Fruit fly (Drosophila melanogaster) whole organism, prepupa: ENCODE data around the gene raskol.

Experiments used
- CG10631 ChIP-seq: fragments of 200-800 bp; sonication (Bioruptor generic); optimal IDR thresholded peaks from 2 replicates; lab custom pipeline; 2016; ENCODE audit warnings: missing biosample characterization, missing genetic modification characterization
- CG11762 ChIP-seq: fragments of 200-800 bp; sonication (Bioruptor generic); optimal IDR thresholded peaks from 3 replicates; lab custom pipeline; 2016; ENCODE audit warnings: missing biosample characterization, missing genetic modification characterization; ENCODE audit not compliant: insufficient read depth
- CG31627 ChIP-seq: fragments of 200-800 bp; sonication (Bioruptor generic); optimal IDR thresholded peaks from 3 replicates; lab custom pipeline; 2016; ENCODE audit warnings: missing biosample characterization, missing genetic modification characterization
- CG34406 ChIP-seq: fragments of 200-800 bp; sonication (Bioruptor generic); optimal IDR thresholded peaks from 3 replicates; lab custom pipeline; 2016; ENCODE audit warnings: missing biosample characterization, missing genetic modification characterization
- CG6276 ChIP-seq: fragments of 200-800 bp; sonication (Bioruptor generic); optimal IDR thresholded peaks from 2 replicates; lab custom pipeline; 2017; ENCODE audit warnings: missing biosample characterization, mild to moderate bottlenecking, missing genetic modification characterization
- CG6792 ChIP-seq: fragments of 200-800 bp; sonication (Bioruptor generic); optimal IDR thresholded peaks from 3 replicates; lab custom pipeline; 2016; ENCODE audit warnings: missing biosample characterization, missing genetic modification characterization
- CG6808 ChIP-seq: fragments of 200-800 bp; sonication (Bioruptor generic); optimal IDR thresholded peaks from 3 replicates; lab custom pipeline; 2017; ENCODE audit warnings: missing biosample characterization, missing genetic modification characterization, mild to moderate bottlenecking, moderate library complexity, missing genetic modification reagents
- CG8119 ChIP-seq: fragments of 200-800 bp; sonication (Bioruptor generic); IDR thresholded peaks from 3 replicates; pipeline ENCODE4 v1.3.6; 2022; ENCODE audit warnings: missing biosample characterization, missing genetic modification characterization
- CG8319 ChIP-seq: fragments of 200-800 bp; sonication (Bioruptor generic); optimal IDR thresholded peaks from 3 replicates; lab custom pipeline; 2016; ENCODE audit warnings: missing biosample characterization, missing genetic modification characterization
- CG8632 ChIP-seq: fragments of 200-800 bp; sonication (Bioruptor generic); optimal IDR thresholded peaks from 3 replicates; lab custom pipeline; 2016; ENCODE audit warnings: missing biosample characterization, missing genetic modification characterization
- Eip75B ChIP-seq: fragments of 200-800 bp; sonication (Bioruptor generic); optimal IDR thresholded peaks from 3 replicates; lab custom pipeline; 2016; ENCODE audit warnings: missing biosample characterization, missing genetic modification characterization
- Eip78C ChIP-seq: fragments of 200-800 bp; sonication (Bioruptor generic); peaks from one replicate; lab custom pipeline; 2016; ENCODE audit warnings: missing biosample characterization, missing genetic modification characterization
- Eip93F ChIP-seq: fragments of 200-800 bp; sonication (Bioruptor generic); optimal IDR thresholded peaks from 2 replicates; lab custom pipeline; 2016; ENCODE audit warnings: missing biosample characterization, mild to moderate bottlenecking, missing genetic modification characterization
- Ets96B ChIP-seq: fragments of 200-800 bp; optimal IDR thresholded peaks from 2 replicates; lab custom pipeline; 2019; ENCODE audit warnings: missing biosample characterization, mild to moderate bottlenecking, missing genetic modification characterization, moderate library complexity
- Gug ChIP-seq: fragments of 200-800 bp; sonication (Bioruptor generic); IDR thresholded peaks from 2 replicates; pipeline ENCODE4 v1.3.6; 2022; ENCODE audit warnings: missing biosample characterization, missing genetic modification characterization
- Hr39 ChIP-seq: fragments of 200-800 bp; sonication (Bioruptor generic); optimal IDR thresholded peaks from 2 replicates; lab custom pipeline; 2016; ENCODE audit warnings: missing biosample characterization, missing genetic modification characterization
- Sox15 ChIP-seq: fragments of 200-800 bp; sonication (Bioruptor generic); optimal IDR thresholded peaks from 3 replicates; lab custom pipeline; 2016; ENCODE audit warnings: missing biosample characterization, missing genetic modification characterization
- cyc ChIP-seq: fragments of 200-800 bp; sonication (Bioruptor generic); optimal IDR thresholded peaks from 3 replicates; lab custom pipeline; 2016; ENCODE audit warnings: missing biosample characterization, missing genetic modification characterization
- eg ChIP-seq: fragments of 200-800 bp; sonication (Bioruptor generic); IDR thresholded peaks from 3 replicates; pipeline ENCODE4 v1.3.6; 2022; ENCODE audit warnings: missing biosample characterization, missing genetic modification characterization
- esn ChIP-seq: fragments of 200-800 bp; sonication (Bioruptor generic); optimal IDR thresholded peaks from 2 replicates; lab custom pipeline; 2016; ENCODE audit warnings: missing biosample characterization, mild to moderate bottlenecking, missing genetic modification characterization, moderate library complexity
- fd59A ChIP-seq: fragments of 200-800 bp; sonication (Bioruptor generic); optimal IDR thresholded peaks from 2 replicates; lab custom pipeline; 2017; ENCODE audit warnings: missing biosample characterization, mild to moderate bottlenecking, missing genetic modification characterization, missing genetic modification reagents
- fkh ChIP-seq: fragments of 200-800 bp; sonication (Bioruptor generic); optimal IDR thresholded peaks from 3 replicates; lab custom pipeline; 2017; ENCODE audit warnings: missing biosample characterization, mild to moderate bottlenecking, missing genetic modification characterization, moderate library complexity
- salr ChIP-seq, 2 experiments: fragments of 200-800 bp; sonication (Bioruptor generic); optimal IDR thresholded peaks; 3 replicates each; lab custom pipeline; 2016 to 2018; ENCODE audit warnings: missing biosample characterization in 2 of 2, missing genetic modification characterization in 2 of 2, mild to moderate bottlenecking in 1 of 2
- svp ChIP-seq: fragments of 200-800 bp; sonication (Bioruptor generic); peaks from one replicate; lab custom pipeline; 2016; ENCODE audit warnings: missing biosample characterization, missing genetic modification characterization

raskol gene

dm6 chrX:17799070-17799802 is 89.3 kb downstream of the raskol start:
- TF ChIP-seq Eip93F = no peak
- no peak for TF ChIP-seq CG34406
- TF ChIP-seq fkh (GFP tag; lab: Kevin White, UChicago) = no peak
- TF ChIP-seq CG10631 (GFP tag; lab: Kevin White, UChicago) = no peak
- TF ChIP-seq Eip78C = peak; percentile 8
- TF ChIP-seq svp (GFP tag; lab: Kevin White, UChicago) = peak; percentile 3
- TF ChIP-seq CG6276 (GFP tag; lab: Kevin White, UChicago) = no peak
- no peak for TF ChIP-seq cyc (GFP tag; lab: Kevin White, UChicago)
- TF ChIP-seq Sox15 = no peak
- TF ChIP-seq CG8119 (GFP tag; lab: Robert Waterston, UW) = no peak

- TF ChIP-seq CG8632 (GFP tag; lab: Kevin White, UChicago) = no peak
- no peak for TF ChIP-seq CG31627
- TF ChIP-seq CG6276 (GFP tag; lab: Kevin White, UChicago) = no peak
- no peak for TF ChIP-seq svp (GFP tag; lab: Kevin White, UChicago)
- no peak for TF ChIP-seq esn (GFP tag; lab: Kevin White, UChicago)
- TF ChIP-seq CG11762 = no peak
- TF ChIP-seq Hr39 (GFP tag; lab: Kevin White, UChicago) = no peak
- no peak for TF ChIP-seq fd59A
- no peak for TF ChIP-seq fkh (GFP tag; lab: Kevin White, UChicago)
- no peak for TF ChIP-seq Eip93F
- no peak for TF ChIP-seq CG8319
- no peak for TF ChIP-seq eg (GFP tag; lab: Robert Waterston, UW)
- no peak for TF ChIP-seq Eip75B
- no peak for TF ChIP-seq CG6792 (GFP tag; lab: Kevin White, UChicago)
- no peak for TF ChIP-seq CG6808 (GFP tag; lab: Kevin White, UChicago)
- no peak for TF ChIP-seq CG10631 (GFP tag; lab: Kevin White, UChicago)
- TF ChIP-seq salr (GFP tag; optimal IDR thresholded peaks at IDR 0.05; lab: Kevin White, UChicago) = no peak
- no peak for TF ChIP-seq Gug (GFP tag; lab: Robert Waterston, UW)
- no peak for TF ChIP-seq Ets96B (tag; lab: Kevin White, UChicago)
Observed at dm6 chrX:17799803-17800151, 89.8 kb downstream of the raskol start.
